Fruit fly (Drosophila melanogaster) whole organism, pupa: ENCODE data around the gene CG3119.

Source experiments
- CG10348 ChIP-seq: fragments of 200-800 bp; sonication (Bioruptor generic); IDR thresholded peaks from 2 replicates; pipeline ENCODE4 v1.3.6; 2022; ENCODE audit warnings: missing biosample characterization, missing genetic modification characterization
- CG12605 ChIP-seq: fragments of 200-800 bp; sonication (Bioruptor generic); IDR thresholded peaks from 2 replicates; pipeline ENCODE4 v1.3.6; 2022; ENCODE audit warnings: missing biosample characterization, missing genetic modification characterization
- CG13204 ChIP-seq: fragments of 200-800 bp; sonication (Bioruptor generic); optimal IDR thresholded peaks from 2 replicates; lab custom pipeline; 2018; ENCODE audit warnings: missing biosample characterization, mild to moderate bottlenecking, missing genetic modification characterization, moderate library complexity
- CG14655 ChIP-seq: fragments of 200-800 bp; sonication (Bioruptor generic); optimal IDR thresholded peaks from 3 replicates; lab custom pipeline; 2017; ENCODE audit warnings: mild to moderate bottlenecking, missing biosample characterization, missing genetic modification reagents, missing genetic modification characterization
- CG15710 ChIP-seq: fragments of 200-800 bp; sonication (Bioruptor generic); optimal IDR thresholded peaks from 2 replicates; lab custom pipeline; 2018; ENCODE audit warnings: missing biosample characterization, mild to moderate bottlenecking, missing genetic modification characterization, moderate library complexity
- CG17806 ChIP-seq: fragments of 200-800 bp; sonication (Bioruptor generic); optimal IDR thresholded peaks from 2 replicates; lab custom pipeline; 2018; ENCODE audit warnings: missing biosample characterization, mild to moderate bottlenecking, missing genetic modification characterization, moderate library complexity
- CG32121 ChIP-seq: fragments of 200-800 bp; sonication (Bioruptor generic); IDR thresholded peaks from 2 replicates; pipeline ENCODE4 v1.3.6; 2022; ENCODE audit warnings: missing biosample characterization, missing genetic modification characterization
- CG34367 ChIP-seq: fragments of 200-800 bp; sonication (Bioruptor generic); optimal IDR thresholded peaks from 2 replicates; lab custom pipeline; 2018; ENCODE audit warnings: missing biosample characterization, mild to moderate bottlenecking, missing genetic modification characterization
- CG4496 ChIP-seq: fragments of 200-800 bp; sonication (Bioruptor generic); IDR thresholded peaks from 3 replicates; pipeline ENCODE4 v1.3.6; 2022; ENCODE audit warnings: missing biosample characterization, missing genetic modification characterization
- CG8159 ChIP-seq: fragments of 200-800 bp; sonication (Bioruptor generic); optimal IDR thresholded peaks from 3 replicates; lab custom pipeline; 2018; ENCODE audit warnings: missing biosample characterization, mild to moderate bottlenecking, missing genetic modification characterization, moderate library complexity
- CG8301 ChIP-seq: fragments of 200-800 bp; sonication (Bioruptor generic); optimal IDR thresholded peaks from 2 replicates; lab custom pipeline; 2018; ENCODE audit warnings: missing biosample characterization, mild to moderate bottlenecking, missing genetic modification characterization
- CG9948 ChIP-seq: fragments of 200-800 bp; sonication (Bioruptor generic); optimal IDR thresholded peaks from 2 replicates; lab custom pipeline; 2018; ENCODE audit warnings: missing biosample characterization, mild to moderate bottlenecking, missing genetic modification characterization, moderate library complexity
- D1 ChIP-seq: fragments of 200-800 bp; sonication (Bioruptor generic); optimal IDR thresholded peaks from 2 replicates; lab custom pipeline; 2018; ENCODE audit warnings: missing biosample characterization, mild to moderate bottlenecking, missing genetic modification characterization, moderate library complexity
- EcR ChIP-seq: fragments of 200-800 bp; sonication (Bioruptor generic); optimal IDR thresholded peaks from 3 replicates; lab custom pipeline; 2019; ENCODE audit warnings: missing biosample characterization, missing genetic modification characterization, mild to moderate bottlenecking, moderate library complexity, missing genetic modification reagents
- Ets98B ChIP-seq: fragments of 200-800 bp; sonication (Bioruptor generic); IDR thresholded peaks from 2 replicates; pipeline ENCODE4 v1.3.6; 2022; ENCODE audit warnings: missing biosample characterization, missing genetic modification characterization
- Pif1A ChIP-seq: fragments of 200-800 bp; sonication (Bioruptor generic); optimal IDR thresholded peaks from 3 replicates; lab custom pipeline; 2016; ENCODE audit warnings: missing biosample characterization, missing genetic modification characterization
- Pif1B ChIP-seq: fragments of 200-800 bp; sonication (Bioruptor generic); optimal IDR thresholded peaks from 3 replicates; lab custom pipeline; 2016; ENCODE audit warnings: missing biosample characterization, missing genetic modification characterization
- Snoo ChIP-seq: fragments of 200-800 bp; sonication (Bioruptor generic); optimal IDR thresholded peaks from 3 replicates; lab custom pipeline; 2017; ENCODE audit warnings: missing biosample characterization, mild to moderate bottlenecking, missing genetic modification characterization, inconsistent platforms
- fd96Ca ChIP-seq: fragments of 200-800 bp; sonication (Bioruptor generic); IDR thresholded peaks from 3 replicates; pipeline ENCODE4 v1.3.6; 2022; ENCODE audit warnings: missing biosample characterization, missing genetic modification characterization
- gl ChIP-seq: fragments of 200-800 bp; sonication (Bioruptor generic); optimal IDR thresholded peaks from 2 replicates; lab custom pipeline; 2018; ENCODE audit warnings: missing biosample characterization, mild to moderate bottlenecking, missing genetic modification characterization
- rn ChIP-seq: fragments of 200-800 bp; sonication (Bioruptor generic); IDR thresholded peaks from 2 replicates; pipeline ENCODE4 v1.3.6; 2022; ENCODE audit warnings: missing biosample characterization, missing genetic modification characterization

The CG3119 gene

dm6 chr2L:2874542-2875194 is 37.0 kb upstream of the CG3119 start, which contains the start of gene CG8814:
Gene CG8814 (plus strand): TSS chr2L:2874890.
- TF ChIP-seq D1 (no peak), Ets98B (GFP tag; lab: Robert Waterston, UW) (peak; percentile 79), CG8159 (peak; percentile 43), rn (GFP tag; lab: Robert Waterston, UW) (no peak), CG10348 (GFP tag; lab: Robert Waterston, UW) (no peak), fd96Ca (GFP tag; lab: Robert Waterston, UW) (peak; percentile 67; the same call in 1 of the 3 replicates), CG8301 (peak; percentile 52), CG32121 (GFP tag; lab: Robert Waterston, UW) (peak; percentile 63; the same call in 1 of the 2 replicates), gl (tag; lab: Kevin White, UChicago) (peak; percentile 85), Pif1A (peak; percentile 58), CG9948 (tag; lab: Kevin White, UChicago) (peak; percentile 20), EcR (peak; percentile 7), CG34367 (tag; lab: Kevin White, UChicago) (no peak), CG17806 (peak; percentile 3), CG14655 (GFP tag; lab: Kevin White, UChicago) (peak; percentile 63), CG13204 (no peak), Pif1B (GFP tag; lab: Kevin White, UChicago) (peak; percentile 35), Snoo (peak; percentile 53), CG4496 (peak; percentile 85), CG12605 (GFP tag; lab: Robert Waterston, UW) (peak; percentile 86), CG15710 (peak; percentile 45)

DNA sequence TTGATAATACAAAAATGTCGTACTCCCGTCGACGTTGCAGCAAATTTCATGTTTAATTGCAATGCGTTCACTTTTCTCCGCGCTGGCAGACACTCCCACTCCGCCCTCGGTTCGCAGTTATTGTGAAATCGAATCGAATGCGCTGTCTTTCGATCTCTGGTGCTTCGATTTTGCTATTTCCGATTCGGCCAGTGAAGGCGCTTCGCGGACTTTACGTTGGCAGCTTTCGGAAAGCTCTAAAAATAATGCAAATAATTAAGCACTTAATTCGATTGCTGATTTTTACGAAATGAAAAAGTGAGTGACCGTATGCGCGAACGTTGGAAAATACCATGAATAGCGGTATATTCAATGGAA is 36.5 kb upstream of the CG3119 start, which contains the start of gene Ifrd1:
Gene Ifrd1 (minus strand): TSS at position 305 of the 357 bp plus-strand sequence.
- TF ChIP-seq CG14655 (GFP tag; lab: Kevin White, UChicago) (no peak), CG15710 (no peak), CG8159 (no peak), CG13204 (no peak), gl (tag; lab: Kevin White, UChicago) (no peak), EcR (no peak), CG4496 (no peak), Pif1A (no peak), CG34367 (tag; lab: Kevin White, UChicago) (no peak), CG12605 (GFP tag; lab: Robert Waterston, UW) (no peak), Pif1B (GFP tag; lab: Kevin White, UChicago) (no peak), D1 (no peak), CG10348 (GFP tag; lab: Robert Waterston, UW) (no peak), CG32121 (GFP tag; lab: Robert Waterston, UW) (no peak), Snoo (no peak)

DNA sequence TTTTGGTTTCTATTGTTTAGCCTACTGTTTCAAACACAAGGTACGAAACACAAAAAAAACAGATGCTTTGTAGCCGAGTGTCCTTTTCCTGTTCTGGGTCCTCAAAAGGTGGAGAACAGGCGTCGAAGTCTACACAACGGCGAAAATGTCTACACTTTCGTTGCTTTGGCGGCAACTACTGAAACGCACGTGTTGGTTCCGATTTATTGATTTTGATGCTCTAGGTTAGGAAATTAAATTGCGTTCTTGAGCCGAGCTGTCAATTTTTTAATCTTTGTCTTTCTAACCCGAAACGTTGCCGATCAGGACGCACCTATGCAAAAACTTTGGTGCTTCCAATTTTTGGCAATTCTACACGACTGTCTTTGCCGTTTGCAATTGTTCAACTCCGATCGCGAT is 36.1 kb upstream of the CG3119 start:
- no peak for TF ChIP-seq D1
- TF ChIP-seq CG13204: no peak
- TF ChIP-seq CG12605 (GFP tag; lab: Robert Waterston, UW): no peak
- no peak for TF ChIP-seq Pif1A
- TF ChIP-seq CG17806: no peak
- TF ChIP-seq CG4496: no peak
- no peak for TF ChIP-seq CG10348 (GFP tag; lab: Robert Waterston, UW)
- TF ChIP-seq Ets98B (GFP tag; lab: Robert Waterston, UW): no peak
- TF ChIP-seq rn (GFP tag; lab: Robert Waterston, UW): no peak
- no peak for TF ChIP-seq CG15710
- TF ChIP-seq Snoo: no peak
- no peak for TF ChIP-seq CG34367 (tag; lab: Kevin White, UChicago)

- TF ChIP-seq gl (tag; lab: Kevin White, UChicago) (no peak), Snoo (peak; percentile 37), CG13204 (no peak), CG15710 (peak; percentile 27), fd96Ca (GFP tag; lab: Robert Waterston, UW) (peak; percentile 48; the same call in 1 of the 3 replicates), CG4496 (no peak; the same call in 2 of the 3 replicates), EcR (peak; percentile 1), CG32121 (GFP tag; lab: Robert Waterston, UW) (0 out of 2 replicates have a peak, but pooled peaks have one; percentile 47), CG10348 (GFP tag; lab: Robert Waterston, UW) (no peak), D1 (no peak), CG12605 (GFP tag; lab: Robert Waterston, UW) (no peak), CG17806 (no peak), CG8301 (peak; percentile 0), Ets98B (GFP tag; lab: Robert Waterston, UW) (peak; percentile 20; the same call in 1 of the 2 replicates), CG8159 (peak; percentile 42), CG9948 (tag; lab: Kevin White, UChicago) (peak; percentile 32), rn (GFP tag; lab: Robert Waterston, UW) (no peak), CG14655 (GFP tag; lab: Kevin White, UChicago) (no peak), Pif1A (peak; percentile 22), CG34367 (tag; lab: Kevin White, UChicago) (no peak), Pif1B (GFP tag; lab: Kevin White, UChicago) (peak; percentile 1)
Measured at dm6 chr2L:2872968-2873728, 35.5 kb upstream of the CG3119 start.

DNA sequence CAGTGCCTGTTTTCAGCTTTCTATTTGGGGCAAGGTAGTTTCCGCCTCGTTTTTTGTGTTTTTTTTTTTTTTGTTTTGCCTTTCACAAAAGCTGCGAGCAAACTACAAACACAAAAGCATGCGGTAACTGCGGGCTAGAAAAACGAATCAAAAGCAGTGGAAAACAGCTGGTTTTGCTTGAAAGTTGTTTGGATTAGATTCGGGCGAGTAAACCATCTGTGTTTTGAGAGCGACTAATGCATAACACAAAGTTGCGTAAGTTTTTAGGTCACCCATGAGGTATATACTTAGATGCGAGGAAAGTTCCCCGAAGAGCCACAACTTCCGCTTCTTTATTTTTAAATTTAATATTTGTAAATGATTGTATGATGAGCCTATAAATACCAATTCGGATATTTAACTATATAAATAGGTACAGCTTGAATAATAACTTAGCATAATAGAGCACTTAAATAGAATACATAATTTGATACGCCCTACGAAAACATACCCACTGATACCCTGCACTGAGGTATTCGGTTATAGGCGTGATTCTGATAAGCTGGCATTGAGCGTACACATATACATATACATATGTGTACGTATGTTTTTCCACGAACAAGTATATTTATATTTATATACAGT is 34.8 kb upstream of the CG3119 start:
- TF ChIP-seq Pif1B (GFP tag; lab: Kevin White, UChicago) (no peak), Ets98B (GFP tag; lab: Robert Waterston, UW) (peak; percentile 32; the same call in 1 of the 2 replicates)
